Worm (Caenorhabditis elegans): Measurements from ENCODE around the gene slc-25A18.1.

DNA sequence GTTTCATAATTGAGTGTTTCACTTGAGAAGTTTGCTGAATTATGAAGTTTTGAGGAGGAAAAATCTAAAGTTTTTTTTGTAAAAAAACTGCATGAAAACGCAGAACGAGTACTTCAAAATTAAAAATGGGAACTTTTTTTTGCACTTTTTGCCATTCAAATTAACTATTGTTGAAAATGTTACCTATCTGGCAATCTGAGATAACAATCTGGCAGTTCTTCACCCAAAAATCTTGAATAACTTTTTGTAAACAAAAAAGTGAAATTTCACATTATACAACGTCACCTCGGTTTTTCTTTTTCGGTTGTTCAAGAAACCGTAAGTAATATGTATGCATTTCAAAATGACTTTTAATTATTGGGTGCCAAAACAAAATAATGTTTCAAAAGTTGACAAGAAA is 38.8 kb upstream of the slc-25A18.1 start:
- TF ChIP-seq nhr-90 (tag; optimal IDR thresholded peaks at IDR 0.05): no peak
- no peak for TF ChIP-seq B0261.1 (tag; optimal IDR thresholded peaks at IDR 0.05)
- no peak for TF ChIP-seq ztf-18 (tag; optimal IDR thresholded peaks at IDR 0.05)
- no peak for TF ChIP-seq lag-1 (GFP tag; IDR thresholded peaks at IDR 0.05)
- no peak for TF ChIP-seq K12H6.12 (tag; optimal IDR thresholded peaks at IDR 0.05)
- no peak for TF ChIP-seq nfya-1 (tag; optimal IDR thresholded peaks at IDR 0.05; ENCODE audit: borderline replicate concordance, insufficient read depth)
- TF ChIP-seq repo-1 (tag; optimal IDR thresholded peaks at IDR 0.05): no peak
- TF ChIP-seq athp-1 (tag; optimal IDR thresholded peaks at IDR 0.05): no peak

All from whole organism, young adult.